Fruit fly (Drosophila melanogaster) whole organism: ENCODE measurements around the gene CG14720.

ENCODE experiments used
- Dll ChIP-seq: fragments of >200 bp; optimal IDR thresholded peaks from 2 replicates; lab custom pipeline; 2017
- EcR ChIP-seq, 2 experiments: fragments of >200 bp; optimal IDR thresholded peaks; 2 replicates each; lab custom pipeline; 2017; ENCODE audit warnings: missing biosample characterization in 2 of 2, missing genetic modification characterization in 2 of 2, missing genetic modification reagents in 2 of 2
- pan ChIP-seq: fragments of >200 bp; optimal IDR thresholded peaks from 2 replicates; lab custom pipeline; 2017
- usp ChIP-seq: fragments of >200 bp; optimal IDR thresholded peaks from 2 replicates; lab custom pipeline; 2017; ENCODE audit warnings: missing biosample characterization, missing genetic modification characterization, mixed read lengths

- TF ChIP-seq pan (lab: Kevin White, UChicago): no peak
- TF ChIP-seq usp (GFP tag; lab: Kevin White, UChicago): no peak
- TF ChIP-seq Dll (lab: Kevin White, UChicago): no peak
- no peak for TF ChIP-seq EcR (GFP tag; optimal IDR thresholded peaks at IDR 0.05; lab: Kevin White, UChicago)
Observed at dm6 chr3R:11690857-11691471, 20.5 kb upstream of the CG14720 start.
